Fruit fly (Drosophila melanogaster): ENCODE data around the gene geko.
A peak's percentile ranks its signal among the peaks of the same experiment; 100 is the strongest.

Gene geko

DNA sequence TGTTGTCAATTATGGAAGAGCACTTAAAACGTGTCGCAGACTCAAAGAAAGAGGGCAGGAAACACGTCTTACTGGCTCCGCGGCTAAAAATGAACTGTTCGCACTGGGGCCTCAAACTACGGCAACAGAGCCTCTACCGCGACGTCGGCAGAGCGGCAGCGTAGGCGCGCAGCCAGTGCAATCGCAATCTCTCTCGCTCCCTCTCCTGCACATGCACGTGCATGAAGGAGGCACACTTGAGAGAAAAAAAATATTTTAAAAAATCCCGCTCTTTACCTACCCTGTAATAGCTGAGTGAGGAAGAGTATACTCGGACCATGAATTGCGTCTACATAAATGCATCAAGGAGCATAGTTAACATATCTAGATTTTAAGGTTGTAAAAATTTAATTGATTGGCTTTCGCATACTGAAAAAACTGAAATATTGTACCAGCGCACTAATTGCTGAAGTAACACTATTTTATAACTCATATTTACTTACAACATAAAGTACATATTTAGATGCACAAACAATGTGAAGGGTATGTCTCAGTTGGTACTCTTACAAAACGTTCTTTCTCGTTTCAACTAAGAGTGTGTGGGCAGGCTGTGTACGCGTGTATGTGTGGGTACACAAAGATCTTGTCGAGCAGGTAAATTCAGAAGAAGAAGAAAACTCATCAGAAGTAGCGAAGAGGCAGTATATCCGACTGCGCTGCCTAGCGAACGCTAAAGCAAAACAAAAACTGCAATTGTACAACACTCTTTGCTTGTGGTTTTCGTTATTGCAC, 46.5 kb downstream of the geko start, which contains the start of gene hid (continued):
- TF ChIP-seq dmrt93B (GFP tag; optimal IDR thresholded peaks at IDR 0.05): peak; percentile 97
- TF ChIP-seq psq (GFP tag; optimal IDR thresholded peaks at IDR 0.05): peak; percentile 98

DNA sequence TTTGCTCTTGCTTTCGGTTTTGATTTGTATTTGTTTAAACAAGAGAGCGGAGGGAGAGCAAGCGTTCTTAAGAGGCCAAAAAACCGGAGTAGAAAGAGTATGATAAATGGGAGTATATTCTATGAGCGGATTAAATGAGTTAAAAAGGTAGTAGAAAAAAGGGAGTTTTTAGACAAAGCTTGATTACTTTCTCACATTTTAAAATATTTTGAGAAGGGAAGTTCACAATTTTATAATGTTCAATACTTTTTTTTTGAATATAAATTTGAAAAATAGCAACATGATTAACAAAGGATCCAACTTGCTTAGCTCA, 47.1 kb downstream of the geko start:
- TF ChIP-seq HLH106 (tag; optimal IDR thresholded peaks at IDR 0.05) (no peak), N (GFP tag; optimal IDR thresholded peaks at IDR 0.05) (no peak), dl (GFP tag; optimal IDR thresholded peaks at IDR 0.05; ENCODE audit: insufficient read depth in 1 of 2, partially characterized antibody in 2 of 2) (peak in 1 of 2 experiments; percentile 5), Dif (GFP tag; optimal IDR thresholded peaks at IDR 0.05; ENCODE audit: partially characterized antibody) (no peak), psq (GFP tag; optimal IDR thresholded peaks at IDR 0.05) (no peak), foxo (GFP tag; optimal IDR thresholded peaks at IDR 0.05) (no peak)

- no peak for TF ChIP-seq sage (GFP tag; optimal IDR thresholded peaks at IDR 0.05)
- TF ChIP-seq GATAd (GFP tag; optimal IDR thresholded peaks at IDR 0.05): no peak
- TF ChIP-seq foxo (GFP tag; optimal IDR thresholded peaks at IDR 0.05): no peak
- no peak for TF ChIP-seq br (GFP tag; optimal IDR thresholded peaks at IDR 0.05)
- no peak for TF ChIP-seq sv (GFP tag; optimal IDR thresholded peaks at IDR 0.05)
- TF ChIP-seq usp (GFP tag; optimal IDR thresholded peaks at IDR 0.05): no peak
- no peak for TF ChIP-seq pan (optimal IDR thresholded peaks at IDR 0.05)
- no peak for TF ChIP-seq HLH106 (tag; optimal IDR thresholded peaks at IDR 0.05)
- TF ChIP-seq Hr78 (GFP tag; optimal IDR thresholded peaks at IDR 0.05): no peak
- no peak for TF ChIP-seq Abd-B (GFP tag; optimal IDR thresholded peaks at IDR 0.05)
- TF ChIP-seq Dif (GFP tag; optimal IDR thresholded peaks at IDR 0.05; ENCODE audit: partially characterized antibody): peak; percentile 75
- TF ChIP-seq ey (GFP tag; optimal IDR thresholded peaks at IDR 0.05): no peak
- no peak for TF ChIP-seq lola (GFP tag; optimal IDR thresholded peaks at IDR 0.05)
- no peak for TF ChIP-seq CG32264 (GFP tag; optimal IDR thresholded peaks at IDR 0.05)
- TF ChIP-seq dmrt93B (GFP tag; optimal IDR thresholded peaks at IDR 0.05): no peak
- no peak for TF ChIP-seq rgr (GFP tag; optimal IDR thresholded peaks at IDR 0.05)
- TF ChIP-seq Vsx2 (GFP tag; optimal IDR thresholded peaks at IDR 0.05; ENCODE audit: partially characterized antibody): peak; percentile 83
- TF ChIP-seq Myc (optimal IDR thresholded peaks at IDR 0.05): no peak
- TF ChIP-seq dl (GFP tag; optimal IDR thresholded peaks at IDR 0.05; ENCODE audit: insufficient read depth in 1 of 2, partially characterized antibody in 2 of 2): peak in 1 of 2 experiments; percentile 33
- TF ChIP-seq woc (GFP tag; optimal IDR thresholded peaks at IDR 0.05): no peak
Observed at dm6 chr3L:18186779-18187178, 47.6 kb downstream of the geko start.

dm6 chr3L:18187472-18188089, 48.4 kb downstream of the geko start:
- TF ChIP-seq Hnf4 (GFP tag; optimal IDR thresholded peaks at IDR 0.05) (no peak), br (GFP tag; optimal IDR thresholded peaks at IDR 0.05) (peak; percentile 4), Hr83 (GFP tag; optimal IDR thresholded peaks at IDR 0.05; ENCODE audit: poor library complexity, severe bottlenecking) (no peak), sage (GFP tag; optimal IDR thresholded peaks at IDR 0.05) (no peak), CG32264 (GFP tag; optimal IDR thresholded peaks at IDR 0.05) (no peak), foxo (GFP tag; optimal IDR thresholded peaks at IDR 0.05) (no peak), h (GFP tag; optimal IDR thresholded peaks at IDR 0.05) (no peak), psq (GFP tag; optimal IDR thresholded peaks at IDR 0.05) (peak; percentile 72), sv (GFP tag; optimal IDR thresholded peaks at IDR 0.05) (no peak)

DNA sequence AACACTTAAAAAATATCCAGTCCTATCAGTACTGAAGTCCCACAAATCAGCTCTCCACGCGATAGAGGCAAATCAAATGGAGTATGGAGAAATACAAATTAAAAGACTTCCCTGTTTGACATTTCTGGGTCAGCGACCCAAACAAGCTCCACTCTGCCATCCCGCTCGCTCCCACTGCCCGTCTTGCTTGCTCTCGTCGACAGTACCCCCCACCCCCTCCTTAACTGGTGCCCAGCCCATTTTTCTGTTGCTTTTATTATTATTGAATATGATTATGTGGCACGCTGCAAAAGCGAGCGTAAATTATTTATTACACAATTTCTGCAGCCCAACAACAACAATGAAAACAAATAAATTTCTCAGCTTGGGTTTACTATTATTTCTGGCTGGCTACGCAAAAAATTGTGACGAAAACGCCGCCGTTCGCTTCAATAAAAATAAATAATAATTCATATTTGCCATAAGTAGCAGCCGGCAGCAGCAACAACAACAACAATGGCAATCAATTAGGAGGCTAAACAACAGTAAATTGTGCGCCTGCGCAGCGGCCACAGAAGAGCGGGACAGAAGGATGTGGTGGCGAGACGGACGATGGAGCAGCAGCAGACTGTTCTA, 49.4 kb downstream of the geko start:
- TF ChIP-seq N (GFP tag; optimal IDR thresholded peaks at IDR 0.05) (no peak), Dif (GFP tag; optimal IDR thresholded peaks at IDR 0.05; ENCODE audit: partially characterized antibody) (no peak), dl (GFP tag; optimal IDR thresholded peaks at IDR 0.05; ENCODE audit: insufficient read depth in 1 of 2, partially characterized antibody in 2 of 2) (no peak), pan (optimal IDR thresholded peaks at IDR 0.05) (no peak)

DNA sequence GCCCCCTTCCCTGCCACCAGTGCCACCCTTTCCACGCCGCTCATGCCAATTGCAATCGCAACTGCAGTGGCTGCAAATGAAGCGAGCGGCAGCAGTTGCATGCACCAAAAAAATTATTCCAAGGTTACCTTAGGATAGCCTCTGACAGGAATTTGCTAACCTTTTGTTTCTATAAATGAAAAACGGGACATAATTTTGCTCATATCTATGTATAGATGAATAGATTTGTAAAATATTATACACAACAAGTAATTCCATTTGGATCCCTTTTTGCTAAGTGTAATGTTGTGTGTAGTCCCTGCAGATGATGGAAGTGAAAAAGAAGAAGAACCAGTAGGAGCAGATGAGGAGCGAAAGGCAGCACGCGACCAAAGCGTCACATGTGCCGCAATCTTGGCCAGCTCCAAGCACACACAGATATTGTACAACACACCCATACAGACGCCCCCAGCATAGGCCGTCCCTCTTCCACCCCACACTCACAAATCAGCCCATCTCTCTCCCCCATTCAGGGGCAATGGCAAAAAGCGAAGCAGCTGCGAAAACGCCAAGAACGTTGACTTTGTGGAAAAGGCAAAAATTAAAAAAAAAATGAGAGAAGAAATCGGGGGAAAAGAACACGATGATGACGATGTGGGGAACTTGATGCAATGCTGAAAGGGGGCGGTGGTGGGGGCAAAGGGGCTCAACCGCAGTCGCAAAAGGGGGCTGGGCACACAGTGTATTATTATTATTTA, 51.5 kb downstream of the geko start:
- no peak for TF ChIP-seq brk (GFP tag; optimal IDR thresholded peaks at IDR 0.05)
- TF ChIP-seq Hr83 (GFP tag; optimal IDR thresholded peaks at IDR 0.05; ENCODE audit: poor library complexity, severe bottlenecking): peak; percentile 30
- peak; percentile 88 for TF ChIP-seq psq (GFP tag; optimal IDR thresholded peaks at IDR 0.05)
- TF ChIP-seq sage (GFP tag; optimal IDR thresholded peaks at IDR 0.05): peak; percentile 91
- TF ChIP-seq sv (GFP tag; optimal IDR thresholded peaks at IDR 0.05): no peak
- peak; percentile 73 for TF ChIP-seq CG32264 (GFP tag; optimal IDR thresholded peaks at IDR 0.05)
- peak; percentile 57 for TF ChIP-seq Jra (GFP tag; optimal IDR thresholded peaks at IDR 0.05)
- no peak for TF ChIP-seq GATAd (GFP tag; optimal IDR thresholded peaks at IDR 0.05)
- peak; percentile 6 for TF ChIP-seq dsf (GFP tag; optimal IDR thresholded peaks at IDR 0.05; ENCODE audit: borderline replicate concordance)
- no peak for TF ChIP-seq CG9705 (GFP tag; optimal IDR thresholded peaks at IDR 0.05)
- peak; percentile 93 for TF ChIP-seq h (GFP tag; optimal IDR thresholded peaks at IDR 0.05)
- peak; percentile 6 for TF ChIP-seq jim (GFP tag; optimal IDR thresholded peaks at IDR 0.05)
- TF ChIP-seq woc (GFP tag; optimal IDR thresholded peaks at IDR 0.05): peak; percentile 93
- peak; percentile 94 for TF ChIP-seq ey (GFP tag; optimal IDR thresholded peaks at IDR 0.05)
- no peak for TF ChIP-seq dl (GFP tag; optimal IDR thresholded peaks at IDR 0.05; ENCODE audit: insufficient read depth in 1 of 2, partially characterized antibody in 2 of 2)
- TF ChIP-seq Mio (GFP tag; optimal IDR thresholded peaks at IDR 0.05): no peak
- TF ChIP-seq br (GFP tag; optimal IDR thresholded peaks at IDR 0.05): peak; percentile 95
- TF ChIP-seq fru (GFP tag; optimal IDR thresholded peaks at IDR 0.05): peak; percentile 96
- TF ChIP-seq pan (optimal IDR thresholded peaks at IDR 0.05): no peak
- TF ChIP-seq HLH106 (tag; optimal IDR thresholded peaks at IDR 0.05): peak; percentile 90
